Worm (Caenorhabditis elegans): ENCODE results near the gene srw-21.

Gene srw-21

DNA sequence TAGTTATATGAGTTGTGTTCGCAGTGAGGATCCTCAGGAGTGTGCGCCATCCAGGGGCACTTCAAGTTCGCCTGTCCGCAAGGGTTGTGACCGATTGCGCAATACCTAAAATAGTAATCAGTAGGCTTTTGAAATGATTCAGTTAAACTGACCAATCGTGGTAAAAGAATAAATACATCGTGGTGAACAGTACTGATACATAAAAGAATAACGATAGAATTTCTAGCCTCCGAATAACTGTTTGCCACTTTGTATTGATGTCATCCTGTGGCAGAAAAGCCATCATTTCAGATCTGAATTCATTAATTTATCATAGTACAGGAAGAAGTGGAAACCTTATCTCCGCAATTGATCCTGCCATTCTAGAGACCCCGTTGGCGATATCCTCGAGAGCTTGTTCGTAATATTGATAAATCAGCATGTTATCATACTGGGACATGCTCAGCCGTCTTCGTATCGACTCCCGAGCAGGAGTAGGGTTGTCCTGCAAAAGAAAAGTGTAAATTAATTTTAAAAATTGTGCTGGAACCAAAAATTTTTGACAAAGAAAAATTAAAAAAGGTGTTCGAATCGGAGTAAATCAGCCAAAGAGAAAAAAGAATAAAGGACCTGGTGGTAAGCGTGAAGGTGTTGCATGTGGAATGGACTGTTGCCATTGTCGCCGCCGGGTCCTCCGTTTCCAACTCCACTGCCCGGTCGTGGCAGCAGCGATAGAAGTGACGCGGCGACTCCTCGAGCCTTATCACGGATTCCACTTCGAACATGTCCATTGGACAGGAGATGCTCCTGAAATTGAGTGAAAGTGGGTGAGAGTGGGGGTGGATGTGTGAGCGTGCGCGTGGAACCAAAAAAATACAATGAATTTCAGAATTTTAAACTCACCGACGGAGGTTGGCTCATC is 25.2 kb downstream of the srw-21 start:
- TF ChIP-seq aly-1 (tag; optimal IDR thresholded peaks at IDR 0.05) (no peak), ets-7 (tag; optimal IDR thresholded peaks at IDR 0.05) (no peak), sea-1 (GFP tag; conservative IDR thresholded peaks at IDR 0.05) (no peak), hmg-4 (GFP tag; optimal IDR thresholded peaks at IDR 0.05) (no peak), tbx-11 (GFP tag; IDR thresholded peaks at IDR 0.05) (no peak), B0310.2 (tag; optimal IDR thresholded peaks at IDR 0.05) (no peak), ceh-36 (tag; optimal IDR thresholded peaks at IDR 0.05) (no peak), hmbx-1 (tag; optimal IDR thresholded peaks at IDR 0.05) (no peak)

DNA sequence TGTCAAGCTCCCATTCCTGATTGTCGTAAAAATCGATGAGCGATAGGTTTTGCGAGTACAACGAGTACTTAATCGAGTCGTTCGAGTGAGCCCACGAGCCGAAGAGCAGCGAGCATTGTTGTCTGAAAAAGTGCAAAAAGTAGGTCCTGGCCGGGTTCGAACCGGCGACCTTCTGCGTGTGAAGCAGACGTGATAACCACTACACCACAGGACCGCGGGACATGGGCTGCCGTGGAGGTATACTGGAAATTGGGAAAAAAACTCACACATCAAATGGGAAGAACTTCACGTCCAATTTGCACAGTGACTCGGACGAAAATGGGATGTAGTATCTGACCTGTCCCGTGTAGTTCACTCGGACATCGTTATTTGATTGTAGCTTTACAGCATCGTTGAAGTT is 27.5 kb downstream of the srw-21 start:
- TF ChIP-seq ceh-13 (GFP tag; optimal IDR thresholded peaks at IDR 0.05) (no peak), hnd-1 (tag; optimal IDR thresholded peaks at IDR 0.05) (no peak)

DNA sequence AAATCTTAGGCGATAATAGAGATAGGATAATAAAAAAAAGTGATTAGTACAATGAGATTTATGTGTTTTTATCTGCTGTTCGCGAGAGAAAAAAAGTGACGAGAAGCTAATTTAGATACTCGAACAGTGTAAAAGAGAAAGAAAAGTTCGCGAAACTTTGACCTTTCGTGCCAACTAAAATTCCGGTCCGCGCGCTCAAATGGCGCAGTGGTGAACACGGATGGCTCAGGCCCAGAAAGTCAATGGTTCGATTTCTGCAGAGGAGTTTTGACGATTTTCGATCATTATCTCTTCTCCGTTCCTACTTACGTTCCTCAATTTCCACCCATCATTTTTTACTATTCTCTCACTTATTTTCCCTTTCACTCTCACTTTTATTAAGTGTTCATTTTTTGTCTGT is 28.6 kb downstream of the srw-21 start:
- TF ChIP-seq ceh-13 (GFP tag; optimal IDR thresholded peaks at IDR 0.05) (no peak), aly-1 (tag; optimal IDR thresholded peaks at IDR 0.05) (no peak), scrt-1 (GFP tag; IDR thresholded peaks at IDR 0.05) (no peak), B0310.2 (tag; optimal IDR thresholded peaks at IDR 0.05) (no peak), flt-1 (GFP tag; IDR thresholded peaks at IDR 0.05) (no peak), tbx-37 (GFP tag; conservative IDR thresholded peaks at IDR 0.05) (no peak), ets-7 (tag; optimal IDR thresholded peaks at IDR 0.05) (no peak), tbx-11 (GFP tag; IDR thresholded peaks at IDR 0.05) (no peak), ama-1 (optimal IDR thresholded peaks at IDR 0.05) (no peak), tra-4 (tag; optimal IDR thresholded peaks at IDR 0.05) (no peak)

DNA sequence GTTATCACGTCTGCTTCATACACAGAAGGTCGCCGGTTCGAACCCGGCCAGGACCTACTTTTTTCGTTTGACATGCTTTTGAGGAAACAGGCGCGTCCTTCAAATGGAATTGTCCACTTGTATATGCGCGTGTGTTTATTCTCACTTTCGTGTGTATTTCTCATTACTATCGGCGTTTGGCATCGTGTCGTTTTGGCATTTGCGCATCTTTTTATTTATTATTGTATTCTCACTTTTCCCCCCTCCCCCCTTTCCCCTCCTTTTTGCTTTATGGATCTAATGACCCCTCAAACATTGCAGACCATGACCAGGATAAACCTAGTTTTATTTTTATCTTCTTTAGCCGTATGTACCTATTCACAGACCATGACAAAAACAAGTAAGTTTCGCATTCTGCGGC is 29.5 kb downstream of the srw-21 start, which contains the start of gene F21A3.3:
Gene F21A3.3, plus strand, starts transcription at position 301 of the 400 bp plus-strand sequence.
- TF ChIP-seq tbx-37 (GFP tag; conservative IDR thresholded peaks at IDR 0.05) = no peak
- no peak for TF ChIP-seq hnd-1 (tag; optimal IDR thresholded peaks at IDR 0.05)
- TF ChIP-seq ceh-13 (GFP tag; optimal IDR thresholded peaks at IDR 0.05) = no peak
- TF ChIP-seq ceh-36 (tag; optimal IDR thresholded peaks at IDR 0.05) = no peak
- no peak for TF ChIP-seq F13C5.2 (tag; optimal IDR thresholded peaks at IDR 0.05)
- TF ChIP-seq scrt-1 (GFP tag; IDR thresholded peaks at IDR 0.05) = no peak
- no peak for TF ChIP-seq hmbx-1 (tag; optimal IDR thresholded peaks at IDR 0.05)

DNA sequence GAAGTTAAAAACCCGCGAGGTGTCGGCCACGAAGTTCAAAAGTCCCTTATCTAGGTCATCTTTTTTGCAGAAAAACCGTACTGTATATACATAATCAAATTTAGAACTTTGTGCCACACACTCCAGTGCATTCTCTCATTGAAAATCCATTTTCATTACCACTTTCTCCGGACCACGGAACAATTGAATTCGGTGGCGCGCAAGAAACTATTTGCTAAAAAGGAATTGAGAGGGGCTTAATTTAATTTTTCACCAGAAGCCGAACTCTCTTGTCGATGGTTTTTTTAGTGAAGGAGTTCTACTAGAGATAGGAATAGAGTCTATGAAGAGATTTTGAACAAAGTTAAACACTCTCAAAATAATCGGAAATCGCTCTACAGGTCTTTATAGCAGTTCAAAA is 32.0 kb downstream of the srw-21 start:
- TF ChIP-seq scrt-1 (GFP tag; IDR thresholded peaks at IDR 0.05) = no peak
- no peak for TF ChIP-seq flt-1 (GFP tag; IDR thresholded peaks at IDR 0.05)
- TF ChIP-seq ceh-13 (GFP tag; optimal IDR thresholded peaks at IDR 0.05) = no peak
- TF ChIP-seq hnd-1 (tag; optimal IDR thresholded peaks at IDR 0.05) = no peak
- TF ChIP-seq tra-4 (tag; optimal IDR thresholded peaks at IDR 0.05) = no peak
- TF ChIP-seq hmbx-1 (tag; optimal IDR thresholded peaks at IDR 0.05) = no peak
- no peak for TF ChIP-seq ceh-36 (tag; optimal IDR thresholded peaks at IDR 0.05)
- no peak for TF ChIP-seq tbx-37 (GFP tag; conservative IDR thresholded peaks at IDR 0.05)
- TF ChIP-seq aly-1 (tag; optimal IDR thresholded peaks at IDR 0.05) = no peak
- TF ChIP-seq sea-1 (GFP tag; conservative IDR thresholded peaks at IDR 0.05) = no peak
- no peak for TF ChIP-seq hmg-4 (GFP tag; optimal IDR thresholded peaks at IDR 0.05)
- no peak for TF ChIP-seq pes-1 (GFP tag; IDR thresholded peaks at IDR 0.05)
- no peak for TF ChIP-seq tbx-11 (GFP tag; IDR thresholded peaks at IDR 0.05)

DNA sequence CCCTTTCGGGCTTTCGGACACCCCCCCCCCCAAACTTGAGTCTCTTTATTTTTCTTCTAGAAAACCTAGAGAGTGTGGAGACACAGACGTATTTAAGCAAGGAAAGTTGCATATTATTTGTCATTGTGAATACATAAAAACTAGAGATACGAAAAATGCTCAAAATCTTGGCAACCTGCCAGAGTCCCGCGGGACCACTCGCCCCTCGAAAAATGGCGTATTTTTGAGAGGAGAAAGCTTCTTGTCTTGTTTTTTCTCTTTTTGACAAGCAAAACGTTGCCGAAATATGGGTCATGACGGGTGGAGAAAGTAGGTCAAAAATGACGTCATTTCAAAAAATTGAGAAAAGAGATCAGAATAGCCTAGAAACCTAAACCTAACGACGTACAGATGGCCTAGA is 32.5 kb downstream of the srw-21 start:
- TF ChIP-seq ama-1 (optimal IDR thresholded peaks at IDR 0.05) = no peak
- TF ChIP-seq hnd-1 (tag; optimal IDR thresholded peaks at IDR 0.05) = no peak
- no peak for TF ChIP-seq pes-1 (GFP tag; IDR thresholded peaks at IDR 0.05)
- no peak for TF ChIP-seq ets-7 (tag; optimal IDR thresholded peaks at IDR 0.05)

DNA sequence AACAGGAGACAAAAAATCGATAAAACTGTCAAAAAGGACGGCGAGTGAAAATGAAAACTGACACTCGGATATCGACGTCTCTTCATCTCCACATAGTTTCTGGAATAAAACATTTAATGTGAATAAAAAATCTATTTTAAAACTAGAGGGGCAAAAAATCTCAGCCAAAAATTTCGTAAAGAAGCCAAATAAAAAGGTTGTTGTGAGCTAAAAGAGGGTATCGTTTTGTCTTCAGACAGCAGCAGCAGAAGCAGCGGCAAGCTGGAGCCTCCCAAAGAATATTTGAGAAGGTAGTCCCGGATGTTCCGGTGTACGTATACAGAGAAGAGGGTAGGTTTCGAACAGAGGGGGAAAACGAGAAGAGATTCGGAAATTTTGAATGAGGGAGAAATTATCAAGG is 34.1 kb downstream of the srw-21 start, which contains the start of gene lgc-31:
Gene lgc-31, minus strand, starts transcription at position 101 of the 400 bp plus-strand sequence.
- TF ChIP-seq pes-1 (GFP tag; IDR thresholded peaks at IDR 0.05) (no peak), ceh-36 (tag; optimal IDR thresholded peaks at IDR 0.05) (no peak), scrt-1 (GFP tag; IDR thresholded peaks at IDR 0.05) (no peak), ceh-13 (GFP tag; optimal IDR thresholded peaks at IDR 0.05) (no peak)

DNA sequence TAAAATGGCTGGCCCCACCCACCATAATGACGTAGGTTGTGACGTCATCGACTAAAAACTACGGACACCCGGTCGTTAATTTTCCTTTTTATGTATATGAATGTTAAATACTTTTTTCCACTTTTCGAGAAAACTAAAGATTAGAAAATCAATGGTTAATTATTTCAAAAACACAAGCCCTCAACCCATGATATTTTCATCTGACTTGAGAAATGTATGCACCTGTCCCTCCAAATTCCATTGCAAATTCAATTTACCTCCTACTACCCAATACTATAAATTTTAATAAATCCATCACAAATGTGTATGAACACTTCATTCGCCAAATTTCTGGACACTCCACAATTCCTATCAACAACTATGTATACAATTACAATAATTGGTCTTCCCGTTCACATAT is 41.2 kb downstream of the srw-21 start, which contains the start of gene srh-276:
Gene srh-276, plus strand, starts transcription at position 301 of the 400 bp plus-strand sequence.
- TF ChIP-seq ceh-36 (tag; optimal IDR thresholded peaks at IDR 0.05) (no peak), ama-1 (optimal IDR thresholded peaks at IDR 0.05) (no peak), tbx-37 (GFP tag; conservative IDR thresholded peaks at IDR 0.05) (no peak), ceh-13 (GFP tag; optimal IDR thresholded peaks at IDR 0.05) (no peak), tra-4 (tag; optimal IDR thresholded peaks at IDR 0.05) (no peak), sea-1 (GFP tag; conservative IDR thresholded peaks at IDR 0.05) (no peak), flt-1 (GFP tag; IDR thresholded peaks at IDR 0.05) (no peak)

DNA sequence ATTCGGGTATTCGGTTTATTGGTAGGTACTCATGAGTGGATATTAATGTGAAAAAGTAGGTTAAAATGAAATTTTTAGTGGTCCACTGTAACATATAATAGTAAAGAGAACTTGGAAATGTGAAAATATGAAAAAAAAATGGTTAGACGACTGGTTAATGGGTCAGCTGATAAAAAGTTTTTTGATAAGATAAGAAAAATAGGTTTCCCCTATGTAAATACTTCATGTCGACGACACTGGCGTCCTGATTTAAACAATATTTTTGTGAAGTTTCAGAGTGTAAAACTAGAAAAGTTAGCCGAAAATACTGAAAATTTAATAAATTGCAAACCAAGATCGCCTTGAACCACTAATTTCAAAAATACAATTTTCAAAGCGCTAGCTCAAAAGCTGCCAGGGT is 45.2 kb downstream of the srw-21 start, which contains the start of gene F21A3.11:
Gene F21A3.11, minus strand, starts transcription at position 117 of the 400 bp plus-strand sequence.
- TF ChIP-seq aly-1 (tag; optimal IDR thresholded peaks at IDR 0.05) (no peak), ceh-13 (GFP tag; optimal IDR thresholded peaks at IDR 0.05) (no peak), scrt-1 (GFP tag; IDR thresholded peaks at IDR 0.05) (no peak), tbx-11 (GFP tag; IDR thresholded peaks at IDR 0.05) (no peak), hnd-1 (tag; optimal IDR thresholded peaks at IDR 0.05) (no peak), pes-1 (GFP tag; IDR thresholded peaks at IDR 0.05) (no peak)
